Worm (Caenorhabditis elegans): ENCODE results near the gene ssp-35.

Gene ssp-35

ce11 chrV:12252272-12252671, 11.4 kb downstream of the ssp-35 start, which contains the start of gene lrx-1:
TSS of gene lrx-1 (plus strand) at chrV:12252572.
- TF ChIP-seq zfh-2 (GFP tag; conservative IDR thresholded peaks at IDR 0.05) (no peak), snpc-1.1 (tag; optimal IDR thresholded peaks at IDR 0.05; ENCODE audit: insufficient read depth) (no peak), ceh-40 (GFP tag; IDR thresholded peaks at IDR 0.05) (no peak), F33H1.4 (GFP tag; IDR thresholded peaks at IDR 0.05) (no peak), chd-7 (tag; optimal IDR thresholded peaks at IDR 0.05) (no peak), unc-130 (GFP tag; optimal IDR thresholded peaks at IDR 0.05) (no peak), Y79H2A.3 (GFP tag; conservative IDR thresholded peaks at IDR 0.05) (no peak), pbrm-1 (GFP tag; IDR thresholded peaks at IDR 0.05) (no peak), madf-6 (GFP tag; IDR thresholded peaks at IDR 0.05) (no peak), B0261.1 (tag; optimal IDR thresholded peaks at IDR 0.05) (no peak), F55B11.4 (tag; optimal IDR thresholded peaks at IDR 0.05; ENCODE audit: borderline replicate concordance, insufficient read depth) (no peak)

ce11 chrV:12251041-12251440, 12.6 kb downstream of the ssp-35 start, which contains the start of gene T04H1.5:
TSS of gene T04H1.5 (plus strand) at chrV:12251341.
- TF ChIP-seq atf-7 (tag; optimal IDR thresholded peaks at IDR 0.05) (no peak), rpc-1 (optimal IDR thresholded peaks at IDR 0.05) (no peak), rpc-1 (tag; optimal IDR thresholded peaks at IDR 0.05) (no peak), hlh-26 (GFP tag; conservative IDR thresholded peaks at IDR 0.05) (no peak), snpc-1.1 (tag; optimal IDR thresholded peaks at IDR 0.05; ENCODE audit: insufficient read depth) (no peak), nhr-80 (tag; optimal IDR thresholded peaks at IDR 0.05) (no peak), attf-5 (GFP tag; optimal IDR thresholded peaks at IDR 0.05) (no peak), mes-4 (tag; optimal IDR thresholded peaks at IDR 0.05) (no peak), tbp1 (GFP tag; optimal IDR thresholded peaks at IDR 0.05) (no peak), Y95B8A.8 (GFP tag; IDR thresholded peaks at IDR 0.05) (no peak), ama-1 (optimal IDR thresholded peaks at IDR 0.05) (no peak), ama-1 (GFP tag; optimal IDR thresholded peaks at IDR 0.05) (no peak), pha-4 (tag; optimal IDR thresholded peaks at IDR 0.05) (no peak), tlf-1 (GFP tag; optimal IDR thresholded peaks at IDR 0.05) (no peak)

- TF ChIP-seq rcor-1 (GFP tag; IDR thresholded peaks at IDR 0.05), result no peak
- no peak for TF ChIP-seq snpc-1.3 (tag; optimal IDR thresholded peaks at IDR 0.05; ENCODE audit: insufficient read depth)
- TF ChIP-seq rpc-1 (optimal IDR thresholded peaks at IDR 0.05), result no peak
- no peak for TF ChIP-seq rpc-1 (tag; optimal IDR thresholded peaks at IDR 0.05)
- TF ChIP-seq attf-3 (GFP tag; conservative IDR thresholded peaks at IDR 0.05), result peak; percentile 90
- no peak for TF ChIP-seq hmg-1.2 (GFP tag; IDR thresholded peaks at IDR 0.05)
- TF ChIP-seq let-607 (tag; optimal IDR thresholded peaks at IDR 0.05), result no peak
- peak; percentile 77; the same call in 1 of the 2 replicates for TF ChIP-seq cebp-1 (GFP tag; IDR thresholded peaks at IDR 0.05)
- TF ChIP-seq cebp-1 (tag; optimal IDR thresholded peaks at IDR 0.05), result peak; percentile 94
- TF ChIP-seq K11D2.4 (GFP tag; IDR thresholded peaks at IDR 0.05), result no peak
Observed at ce11 chrV:12245777-12246452, 17.7 kb downstream of the ssp-35 start.

ce11 chrV:12244980-12245742, 18.5 kb downstream of the ssp-35 start, which contains the start of the genes T04H1.13, slfl-5 and rad-50:
TSS of gene T04H1.13 (minus strand) at chrV:12245030.
TSS of gene slfl-5 (minus strand) at chrV:12245044.
TSS of gene rad-50 (plus strand) at chrV:12245646.
- no peak for TF ChIP-seq nfyb-1 (GFP tag; IDR thresholded peaks at IDR 0.05)
- TF ChIP-seq hlh-26 (GFP tag; conservative IDR thresholded peaks at IDR 0.05), result no peak
- TF ChIP-seq let-607 (tag; optimal IDR thresholded peaks at IDR 0.05), result peak; percentile 82 to 92
- no peak for TF ChIP-seq Y53F4B.3 (GFP tag; IDR thresholded peaks at IDR 0.05)
- TF ChIP-seq nhr-80 (tag; optimal IDR thresholded peaks at IDR 0.05), result peak; percentile 76
- no peak for TF ChIP-seq snpc-3.4 (tag; optimal IDR thresholded peaks at IDR 0.05)
- no peak for TF ChIP-seq B0261.1 (tag; optimal IDR thresholded peaks at IDR 0.05)
- peak; percentile 31 for TF ChIP-seq ceh-27 (GFP tag; optimal IDR thresholded peaks at IDR 0.05)
- no peak for TF ChIP-seq xnd-1 (tag; optimal IDR thresholded peaks at IDR 0.05)
- no peak for TF ChIP-seq lsl-1 (GFP tag; optimal IDR thresholded peaks at IDR 0.05)
- no peak for TF ChIP-seq ztf-26 (tag; optimal IDR thresholded peaks at IDR 0.05)
- TF ChIP-seq C17E4.6 (GFP tag; IDR thresholded peaks at IDR 0.05), result no peak
- no peak for TF ChIP-seq ceh-100 (GFP tag; IDR thresholded peaks at IDR 0.05)
- TF ChIP-seq snpc-1.1 (tag; optimal IDR thresholded peaks at IDR 0.05; ENCODE audit: insufficient read depth), result no peak
